Worm (Caenorhabditis elegans) whole organism, mixed stage, embryonic: ENCODE data around the gene Y39A3A.4.

Experiments
- M03D4.4 ChIP-seq: sonication (generic microtip); optimal IDR thresholded peaks from 2 replicates; lab custom pipeline; 2017; ENCODE audit warnings: mild to moderate bottlenecking, missing genetic modification characterization, missing compliant biosample characterization
- ces-1 ChIP-seq: fragments of 150-350 bp; optimal IDR thresholded peaks from 2 replicates; lab custom pipeline; 2014; ENCODE audit warnings: missing biosample characterization, missing genetic modification reagents, missing genetic modification characterization
- cnd-1 ChIP-seq: fragments of 200-800 bp; sonication (Bioruptor generic); optimal IDR thresholded peaks from 2 replicates; lab custom pipeline; 2018; ENCODE audit warnings: mild to moderate bottlenecking, missing genetic modification characterization, missing compliant biosample characterization
- elt-3 ChIP-seq: fragments of 150-350 bp; optimal IDR thresholded peaks from 2 replicates; lab custom pipeline; 2014; ENCODE audit warnings: missing biosample characterization, missing genetic modification characterization
- pha-4 ChIP-seq: fragments of 150-350 bp; optimal IDR thresholded peaks from 2 replicates; lab custom pipeline; 2018; ENCODE audit warnings: missing biosample characterization, missing genetic modification reagents, missing genetic modification characterization
- snpc-4 ChIP-seq: fragments of 150-350 bp; optimal IDR thresholded peaks from 2 replicates; lab custom pipeline; 2014; ENCODE audit warnings: missing biosample characterization, missing genetic modification characterization

ce11 chrIII:2125936-2126335 lies 49.5 kb upstream of the Y39A3A.4 start:
- no peak for TF ChIP-seq snpc-4
- no peak for TF ChIP-seq pha-4 (tag; lab: Kevin White, UChicago)
- TF ChIP-seq cnd-1 = peak; percentile 57
- TF ChIP-seq M03D4.4 (tag; lab: Kevin White, UChicago) = no peak
- TF ChIP-seq elt-3 (tag; lab: Kevin White, UChicago) = no peak
- TF ChIP-seq ces-1 (GFP tag; lab: Kevin White, UChicago) = peak; percentile 12
